Worm (Caenorhabditis elegans): ENCODE measurements around the gene H23L24.1.

ce11 chrIV:8679225-8679624, 39.0 kb upstream of the H23L24.1 start, which contains the start of gene nlp-60:
- TF ChIP-seq W03F9.2 (tag; optimal IDR thresholded peaks at IDR 0.05) (no peak), him-1 (tag; optimal IDR thresholded peaks at IDR 0.05) (no peak)

Measured in whole organism, L4/young adult.